Fruit fly (Drosophila melanogaster) whole organism, embryonic: ENCODE results near the gene pod1.

Source experiments
- B-H2 ChIP-seq: fragments of 200-800 bp; sonication (Bioruptor generic); optimal IDR thresholded peaks from 2 replicates; lab custom pipeline; 2018; ENCODE audit warnings: missing biosample characterization, mild to moderate bottlenecking, missing genetic modification characterization
- CG11247 ChIP-seq: fragments of 200-800 bp; sonication (Bioruptor generic); IDR thresholded peaks from 2 replicates; pipeline ENCODE4 v1.3.6; 2022; ENCODE audit warnings: missing biosample characterization, missing genetic modification characterization
- CG12219 ChIP-seq: fragments of 200-800 bp; sonication (Bioruptor generic); optimal IDR thresholded peaks from 3 replicates; lab custom pipeline; 2018; ENCODE audit warnings: missing biosample characterization, mild to moderate bottlenecking, missing genetic modification characterization
- CG14441 ChIP-seq: fragments of 200-800 bp; sonication (Bioruptor generic); IDR thresholded peaks from 2 replicates; pipeline ENCODE4 v1.3.6; 2022; ENCODE audit warnings: missing biosample characterization, missing genetic modification characterization
- CG15696 ChIP-seq: fragments of 200-800 bp; sonication (Bioruptor generic); optimal IDR thresholded peaks from 2 replicates; lab custom pipeline; 2019; ENCODE audit warnings: missing biosample characterization, mild to moderate bottlenecking, missing genetic modification characterization, moderate library complexity
- CG1602 ChIP-seq: fragments of 200-800 bp; sonication (Bioruptor generic); optimal IDR thresholded peaks from 3 replicates; lab custom pipeline; 2016; ENCODE audit warnings: missing biosample characterization, missing genetic modification characterization
- CG18262 ChIP-seq: fragments of 200-800 bp; optimal IDR thresholded peaks from 3 replicates; lab custom pipeline; 2019; ENCODE audit warnings: missing biosample characterization, mild to moderate bottlenecking, missing genetic modification characterization, moderate library complexity
- CG2129 ChIP-seq: fragments of 200-800 bp; sonication (Bioruptor generic); IDR thresholded peaks from 2 replicates; pipeline ENCODE4 v1.3.6; 2022; ENCODE audit warnings: missing biosample characterization, missing genetic modification characterization; ENCODE audit not compliant: partially characterized antibody
- CG2712 ChIP-seq: fragments of 200-800 bp; optimal IDR thresholded peaks from 3 replicates; lab custom pipeline; 2019; ENCODE audit warnings: missing biosample characterization, mild to moderate bottlenecking, missing genetic modification characterization, moderate library complexity
- CG30431 ChIP-seq: fragments of 200-800 bp; sonication (Bioruptor generic); optimal IDR thresholded peaks from 2 replicates; lab custom pipeline; 2017; ENCODE audit warnings: missing biosample characterization, missing genetic modification characterization
- CG42726 ChIP-seq: fragments of 200-800 bp; sonication (Bioruptor generic); IDR thresholded peaks from 2 replicates; pipeline ENCODE4 v1.3.6; 2022; ENCODE audit warnings: missing biosample characterization, missing genetic modification characterization; ENCODE audit not compliant: partially characterized antibody
- CG4820 ChIP-seq: fragments of 200-800 bp; sonication (Bioruptor generic); optimal IDR thresholded peaks from 3 replicates; lab custom pipeline; 2016; ENCODE audit warnings: missing biosample characterization, missing genetic modification characterization
- CG6813 ChIP-seq: fragments of 200-800 bp; sonication (Bioruptor generic); optimal IDR thresholded peaks from 2 replicates; lab custom pipeline; 2017; ENCODE audit warnings: missing biosample characterization, missing genetic modification characterization, mild to moderate bottlenecking, moderate library complexity, missing genetic modification reagents
- CG7987 ChIP-seq: fragments of 200-800 bp; sonication (Bioruptor generic); optimal IDR thresholded peaks from 2 replicates; lab custom pipeline; 2018; ENCODE audit warnings: missing biosample characterization, mild to moderate bottlenecking, missing genetic modification characterization, moderate library complexity
- CG8478 ChIP-seq: fragments of >200 bp; optimal IDR thresholded peaks from 2 replicates; lab custom pipeline; 2018
- CG9727 ChIP-seq: fragments of 200-800 bp; sonication (Bioruptor generic); optimal IDR thresholded peaks from 3 replicates; lab custom pipeline; 2017; ENCODE audit warnings: missing biosample characterization, mild to moderate bottlenecking, missing genetic modification characterization
- Drgx ChIP-seq: fragments of 200-800 bp; sonication (Bioruptor generic); IDR thresholded peaks from 2 replicates; pipeline ENCODE4 v1.3.6; 2022; ENCODE audit warnings: missing biosample characterization, missing genetic modification characterization
- E2f1 ChIP-seq: fragments of 200-800 bp; sonication (Bioruptor generic); IDR thresholded peaks from 2 replicates; pipeline ENCODE4 v1.3.6; 2022; ENCODE audit warnings: missing biosample characterization, missing genetic modification characterization
- Ets65A ChIP-seq: fragments of 200-800 bp; sonication (Bioruptor generic); peaks from one replicate; lab custom pipeline; 2016; ENCODE audit warnings: missing biosample characterization, missing genetic modification characterization
- Gug ChIP-seq: fragments of 200-800 bp; sonication (Bioruptor generic); IDR thresholded peaks from 4 replicates; pipeline ENCODE4 v1.3.6; 2022; ENCODE audit warnings: missing biosample characterization, missing genetic modification characterization
- Hey ChIP-seq: fragments of 200-800 bp; sonication (Bioruptor generic); optimal IDR thresholded peaks from 3 replicates; lab custom pipeline; 2018; ENCODE audit warnings: missing biosample characterization, mild to moderate bottlenecking, missing genetic modification characterization
- Hr78 ChIP-seq, 2 experiments: fragments of 200-800 bp in 1 of 2; fragments of >200 bp in 1 of 2; sonication (Bioruptor generic) in 1 of 2; optimal IDR thresholded peaks; 2 replicates each; lab custom pipeline; 2017 to 2019; ENCODE audit warnings: missing biosample characterization in 2 of 2, missing genetic modification characterization in 2 of 2, mild to moderate bottlenecking in 1 of 2, moderate library complexity in 1 of 2
- Lim3 ChIP-seq: fragments of 200-800 bp; sonication (Bioruptor generic); IDR thresholded peaks from 2 replicates; pipeline ENCODE4 v1.3.6; 2022; ENCODE audit warnings: missing biosample characterization, missing genetic modification characterization
- MESR4 ChIP-seq: fragments of 200-800 bp; sonication (Bioruptor generic); optimal IDR thresholded peaks from 2 replicates; lab custom pipeline; 2018; ENCODE audit warnings: missing biosample characterization, mild to moderate bottlenecking, missing genetic modification characterization, moderate library complexity
- NfI ChIP-seq: fragments of 200-800 bp; sonication (Bioruptor generic); optimal IDR thresholded peaks from 3 replicates; lab custom pipeline; 2018; ENCODE audit warnings: missing biosample characterization, mild to moderate bottlenecking, missing genetic modification characterization, moderate library complexity
- PHDP ChIP-seq: fragments of 200-800 bp; sonication (Bioruptor generic); optimal IDR thresholded peaks from 3 replicates; lab custom pipeline; 2018; ENCODE audit warnings: missing biosample characterization, mild to moderate bottlenecking, missing genetic modification characterization, moderate library complexity
- Six4 ChIP-seq: fragments of 200-800 bp; sonication (Bioruptor generic); optimal IDR thresholded peaks from 2 replicates; lab custom pipeline; 2016; ENCODE audit warnings: missing biosample characterization, missing genetic modification characterization
- Sox102F ChIP-seq: fragments of 200-800 bp; sonication (Bioruptor generic); optimal IDR thresholded peaks from 2 replicates; lab custom pipeline; 2018; ENCODE audit warnings: missing biosample characterization, mild to moderate bottlenecking, missing genetic modification characterization, moderate library complexity
- YL-1 ChIP-seq: fragments of 200-800 bp; sonication (Bioruptor generic); optimal IDR thresholded peaks from 3 replicates; lab custom pipeline; 2017; ENCODE audit warnings: missing biosample characterization, mild to moderate bottlenecking, missing genetic modification characterization
- ac ChIP-seq: fragments of 200-800 bp; sonication (Bioruptor generic); optimal IDR thresholded peaks from 3 replicates; lab custom pipeline; 2017; ENCODE audit warnings: missing biosample characterization, mild to moderate bottlenecking, missing genetic modification characterization
- aop ChIP-seq: fragments of 200-800 bp; sonication (Bioruptor generic); IDR thresholded peaks from 2 replicates; pipeline ENCODE4 v1.3.6; 2022; ENCODE audit warnings: missing biosample characterization, missing genetic modification characterization
- az2 ChIP-seq: fragments of 200-800 bp; sonication (Bioruptor generic); optimal IDR thresholded peaks from 3 replicates; lab custom pipeline; 2016; ENCODE audit warnings: missing biosample characterization, missing genetic modification characterization
- bcd ChIP-seq: fragments of 200-800 bp; sonication (Bioruptor generic); optimal IDR thresholded peaks from 2 replicates; lab custom pipeline; 2017; ENCODE audit warnings: missing biosample characterization, mild to moderate bottlenecking, missing genetic modification characterization
- br ChIP-seq: fragments of >200 bp; optimal IDR thresholded peaks from 2 replicates; lab custom pipeline; 2017
- cato ChIP-seq: fragments of 200-800 bp; sonication (Bioruptor generic); optimal IDR thresholded peaks from 2 replicates; lab custom pipeline; 2016; ENCODE audit warnings: missing biosample characterization, missing genetic modification characterization, borderline replicate concordance
- en ChIP-seq: fragments of 200-800 bp; sonication (Bioruptor generic); optimal IDR thresholded peaks from 2 replicates; lab custom pipeline; 2016; ENCODE audit warnings: missing biosample characterization, missing genetic modification characterization
- gcm ChIP-seq: fragments of 200-800 bp; sonication (Bioruptor generic); optimal IDR thresholded peaks from 2 replicates; lab custom pipeline; 2019; ENCODE audit warnings: missing biosample characterization, mild to moderate bottlenecking, missing genetic modification characterization, moderate library complexity
- grn ChIP-seq: fragments of 200-800 bp; sonication (Bioruptor generic); optimal IDR thresholded peaks from 3 replicates; lab custom pipeline; 2017; ENCODE audit warnings: missing biosample characterization, missing genetic modification characterization
- gsb ChIP-seq: fragments of 200-800 bp; sonication (Bioruptor generic); IDR thresholded peaks from 2 replicates; pipeline ENCODE4 v1.3.6; 2022; ENCODE audit warnings: missing biosample characterization, missing genetic modification characterization
- h ChIP-seq: fragments of >200 bp; optimal IDR thresholded peaks from 2 replicates; lab custom pipeline; 2017
- jigr1 ChIP-seq: fragments of 200-800 bp; sonication (Bioruptor generic); IDR thresholded peaks from 3 replicates; pipeline ENCODE4 v1.3.6; 2022; ENCODE audit warnings: missing biosample characterization, missing genetic modification characterization
- scrt ChIP-seq: fragments of 200-800 bp; sonication (Bioruptor generic); optimal IDR thresholded peaks from 2 replicates; lab custom pipeline; 2018; ENCODE audit warnings: missing biosample characterization, mild to moderate bottlenecking, missing genetic modification characterization, moderate library complexity
- sens ChIP-seq: fragments of 200-800 bp; sonication (Bioruptor generic); peaks from one replicate; lab custom pipeline; 2016; ENCODE audit warnings: missing biosample characterization, missing genetic modification characterization
- sens-2 ChIP-seq: fragments of 200-800 bp; sonication (Bioruptor generic); IDR thresholded peaks from 2 replicates; pipeline ENCODE4 v1.3.6; 2022; ENCODE audit warnings: missing biosample characterization, missing genetic modification characterization
- sim ChIP-seq: fragments of 200-800 bp; sonication (Bioruptor generic); IDR thresholded peaks from 2 replicates; pipeline ENCODE4 v1.3.6; 2022; ENCODE audit warnings: missing biosample characterization, missing genetic modification characterization
- stc ChIP-seq: fragments of 200-800 bp; sonication (Bioruptor generic); IDR thresholded peaks from 2 replicates; pipeline ENCODE4 v1.3.6; 2022; ENCODE audit warnings: missing biosample characterization, missing genetic modification characterization
- tgo ChIP-seq: fragments of 200-800 bp; sonication (Bioruptor generic); IDR thresholded peaks from 3 replicates; pipeline ENCODE4 v1.3.6; 2022; ENCODE audit warnings: missing biosample characterization, missing genetic modification characterization
- trem ChIP-seq: fragments of 200-800 bp; optimal IDR thresholded peaks from 3 replicates; lab custom pipeline; 2019; ENCODE audit warnings: missing biosample characterization, mild to moderate bottlenecking, missing genetic modification characterization, moderate library complexity
- unc-4 ChIP-seq: fragments of 200-800 bp; sonication (Bioruptor generic); IDR thresholded peaks from 2 replicates; pipeline ENCODE4 v1.3.6; 2022; ENCODE audit warnings: missing biosample characterization, missing genetic modification characterization; ENCODE audit not compliant: partially characterized antibody
- wdn ChIP-seq: fragments of 200-800 bp; sonication (Bioruptor generic); IDR thresholded peaks from 2 replicates; pipeline ENCODE4 v1.3.6; 2022; ENCODE audit warnings: missing biosample characterization, missing genetic modification characterization
- zen ChIP-seq: fragments of 200-800 bp; sonication (Bioruptor generic); optimal IDR thresholded peaks from 3 replicates; lab custom pipeline; 2018; ENCODE audit warnings: missing biosample characterization, mild to moderate bottlenecking, missing genetic modification characterization, moderate library complexity
- zen2 ChIP-seq: fragments of 200-800 bp; sonication (Bioruptor generic); IDR thresholded peaks from 3 replicates; pipeline ENCODE4 v1.3.6; 2022; ENCODE audit warnings: missing biosample characterization, missing genetic modification characterization; ENCODE audit not compliant: partially characterized antibody

The pod1 gene

dm6 chrX:6860413-6861089, 57.1 kb downstream of the pod1 start (continued):
- TF ChIP-seq CG4820 (no peak), Hey (tag; lab: Kevin White, UChicago) (no peak), stc (GFP tag; lab: Robert Waterston, UW) (0 out of 2 replicates have a peak, but pooled peaks have one; percentile 38), zen2 (no peak), CG6813 (no peak), CG15696 (tag; lab: Kevin White, UChicago) (no peak), E2f1 (GFP tag; lab: Robert Waterston, UW) (no peak), bcd (GFP tag; lab: Kevin White, UChicago) (peak; percentile 16), jigr1 (no peak), B-H2 (GFP tag; lab: Kevin White, UChicago) (no peak), NfI (no peak), unc-4 (no peak), CG2712 (tag; lab: Kevin White, UChicago) (peak; percentile 39), PHDP (tag; lab: Kevin White, UChicago) (no peak), gcm (no peak), Gug (GFP tag; lab: Robert Waterston, UW) (no peak), CG7987 (no peak), trem (tag; lab: Kevin White, UChicago) (no peak), CG11247 (GFP tag; lab: Robert Waterston, UW) (no peak), Lim3 (no peak), CG2129 (GFP tag; lab: Robert Waterston, UW) (no peak), en (no peak), ac (GFP tag; lab: Kevin White, UChicago) (no peak), Drgx (no peak), wdn (GFP tag; lab: Robert Waterston, UW) (no peak), h (lab: Kevin White, UChicago) (no peak), az2 (GFP tag; lab: Kevin White, UChicago) (no peak), Hr78 (GFP tag; optimal IDR thresholded peaks at IDR 0.05; lab: Kevin White, UChicago) (no peak), tgo (peak; percentile 42; the same call in 1 of the 3 replicates), CG30431 (no peak), cato (no peak), zen (tag; lab: Kevin White, UChicago) (peak; percentile 25), CG18262 (tag; lab: Kevin White, UChicago) (peak; percentile 55), CG14441 (GFP tag; lab: Robert Waterston, UW) (0 out of 2 replicates have a peak, but pooled peaks have one; percentile 28), CG1602 (no peak), sens (GFP tag; lab: Kevin White, UChicago) (peak; percentile 58), YL-1 (GFP tag; lab: Kevin White, UChicago) (no peak), MESR4 (GFP tag; lab: Kevin White, UChicago) (no peak), sim (GFP tag; lab: Robert Waterston, UW) (no peak), Six4 (GFP tag; lab: Kevin White, UChicago) (no peak), CG12219 (GFP tag; lab: Kevin White, UChicago) (peak; percentile 7), CG8478 (lab: Kevin White, UChicago) (no peak), gsb (GFP tag; lab: Robert Waterston, UW) (no peak), aop (no peak), Sox102F (peak; percentile 45), CG9727 (GFP tag; lab: Kevin White, UChicago) (no peak), Ets65A (GFP tag; lab: Kevin White, UChicago) (no peak), CG42726 (GFP tag; lab: Robert Waterston, UW) (no peak), sens-2 (no peak), scrt (no peak), grn (GFP tag; lab: Kevin White, UChicago) (no peak), br (lab: Kevin White, UChicago) (no peak)
